Fruit fly (Drosophila melanogaster) whole organism, embryonic: ENCODE data around the gene CG34348.
A peak's percentile ranks its signal among the peaks of the same experiment; 100 is the strongest.

Source experiments
- Atf6 ChIP-seq: fragments of 200-800 bp; sonication (Bioruptor generic); IDR thresholded peaks from 2 replicates; pipeline ENCODE4 v1.3.6; 2022; ENCODE audit warnings: missing biosample characterization, missing genetic modification characterization
- Awh ChIP-seq: fragments of 200-800 bp; sonication (Bioruptor generic); IDR thresholded peaks from 2 replicates; pipeline ENCODE4, ENCODE4 v1.3.6; 2022; ENCODE audit warnings: missing biosample characterization, missing genetic modification characterization
- CG10147 ChIP-seq: fragments of 200-800 bp; sonication (Bioruptor generic); optimal IDR thresholded peaks from 2 replicates; lab custom pipeline; 2019; ENCODE audit warnings: missing biosample characterization, mild to moderate bottlenecking, missing genetic modification characterization, moderate library complexity
- CG10431 ChIP-seq: fragments of 200-800 bp; sonication (Bioruptor generic); optimal IDR thresholded peaks from 3 replicates; lab custom pipeline; 2018; ENCODE audit warnings: missing biosample characterization, mild to moderate bottlenecking, missing genetic modification characterization
- CG11093 ChIP-seq: fragments of 200-800 bp; sonication (Bioruptor generic); IDR thresholded peaks from 3 replicates; pipeline ENCODE4 v1.3.6; 2022; ENCODE audit warnings: missing biosample characterization, missing genetic modification characterization
- CG11398 ChIP-seq: fragments of 200-800 bp; sonication (Bioruptor generic); optimal IDR thresholded peaks from 2 replicates; lab custom pipeline; 2016; ENCODE audit warnings: missing biosample characterization, missing genetic modification characterization
- CG12104 ChIP-seq: fragments of 200-800 bp; sonication (Bioruptor generic); optimal IDR thresholded peaks from 3 replicates; lab custom pipeline; 2016; ENCODE audit warnings: missing biosample characterization, missing genetic modification characterization
- CG13296 ChIP-seq: fragments of 200-800 bp; sonication (Bioruptor generic); optimal IDR thresholded peaks from 3 replicates; lab custom pipeline; 2018; ENCODE audit warnings: missing biosample characterization, mild to moderate bottlenecking, missing genetic modification characterization
- CG1647 ChIP-seq: fragments of 200-800 bp; sonication (Bioruptor generic); optimal IDR thresholded peaks from 3 replicates; lab custom pipeline; 2016; ENCODE audit warnings: missing biosample characterization, missing genetic modification characterization
- CG17359 ChIP-seq: fragments of 200-800 bp; sonication (Bioruptor generic); optimal IDR thresholded peaks from 3 replicates; lab custom pipeline; 2018; ENCODE audit warnings: missing biosample characterization, mild to moderate bottlenecking, missing genetic modification characterization, moderate library complexity
- CG1832 ChIP-seq: fragments of 200-800 bp; sonication (Bioruptor generic); optimal IDR thresholded peaks from 2 replicates; lab custom pipeline; 2017; ENCODE audit warnings: missing biosample characterization, mild to moderate bottlenecking, missing genetic modification characterization, inconsistent platforms
- CG2120 ChIP-seq: fragments of 200-800 bp; sonication (Bioruptor generic); optimal IDR thresholded peaks from 3 replicates; lab custom pipeline; 2016; ENCODE audit warnings: missing biosample characterization, missing genetic modification characterization
- CG3163 ChIP-seq: fragments of 200-800 bp; sonication (Bioruptor generic); optimal IDR thresholded peaks from 3 replicates; lab custom pipeline; 2016; ENCODE audit warnings: missing biosample characterization, missing genetic modification characterization
- CG5953 ChIP-seq: fragments of 200-800 bp; sonication (Bioruptor generic); IDR thresholded peaks from 2 replicates; pipeline ENCODE4 v1.3.6; 2022; ENCODE audit warnings: missing biosample characterization, missing genetic modification characterization
- CG6272 ChIP-seq: fragments of 200-800 bp; sonication (Bioruptor generic); IDR thresholded peaks from 2 replicates; pipeline ENCODE4 v1.3.6; 2022; ENCODE audit warnings: missing biosample characterization, missing genetic modification characterization
- CG6791 ChIP-seq: fragments of 200-800 bp; sonication (Bioruptor generic); IDR thresholded peaks from 3 replicates; pipeline ENCODE4 v1.3.6; 2022; ENCODE audit warnings: missing biosample characterization, missing genetic modification characterization; ENCODE audit not compliant: partially characterized antibody
- CG9215 ChIP-seq: fragments of 200-800 bp; sonication (Bioruptor generic); IDR thresholded peaks from 2 replicates; pipeline ENCODE4 v1.3.6; 2022; ENCODE audit warnings: missing biosample characterization, missing genetic modification characterization
- Fer2 ChIP-seq: fragments of 200-800 bp; sonication (Bioruptor generic); optimal IDR thresholded peaks from 2 replicates; lab custom pipeline; 2018; ENCODE audit warnings: missing biosample characterization, mild to moderate bottlenecking, missing genetic modification characterization, moderate library complexity
- HLHmδ ChIP-seq: fragments of 200-800 bp; sonication (Bioruptor generic); optimal IDR thresholded peaks from 2 replicates; lab custom pipeline; 2018; ENCODE audit warnings: missing biosample characterization, mild to moderate bottlenecking, missing genetic modification characterization, moderate library complexity
- HmgZ ChIP-seq: fragments of 200-800 bp; sonication (Bioruptor generic); optimal IDR thresholded peaks from 2 replicates; lab custom pipeline; 2018; ENCODE audit warnings: missing biosample characterization, mild to moderate bottlenecking, missing genetic modification characterization
- Hmx ChIP-seq: fragments of 200-800 bp; sonication (Bioruptor generic); optimal IDR thresholded peaks from 2 replicates; lab custom pipeline; 2016; ENCODE audit warnings: missing biosample characterization, missing genetic modification characterization
- MBD-R2 ChIP-seq: fragments of 200-800 bp; sonication (Bioruptor generic); IDR thresholded peaks from 2 replicates; pipeline ENCODE4 v1.3.6; 2022; ENCODE audit warnings: missing biosample characterization, missing genetic modification characterization
- MESR4 ChIP-seq: fragments of 200-800 bp; sonication (Bioruptor generic); optimal IDR thresholded peaks from 2 replicates; lab custom pipeline; 2018; ENCODE audit warnings: missing biosample characterization, mild to moderate bottlenecking, missing genetic modification characterization, moderate library complexity
- Mrtf ChIP-seq: fragments of 200-800 bp; sonication (Bioruptor generic); IDR thresholded peaks from 3 replicates; pipeline ENCODE4 v1.3.6; 2022; ENCODE audit warnings: missing biosample characterization, missing genetic modification characterization
- Myb ChIP-seq: fragments of 200-800 bp; sonication (Bioruptor generic); optimal IDR thresholded peaks from 2 replicates; lab custom pipeline; 2016; ENCODE audit warnings: missing biosample characterization, missing genetic modification characterization
- Opbp ChIP-seq: fragments of 200-800 bp; sonication (Bioruptor generic); IDR thresholded peaks from 3 replicates; pipeline ENCODE4 v1.3.6; 2022; ENCODE audit warnings: missing biosample characterization, missing genetic modification characterization; ENCODE audit not compliant: partially characterized antibody
- Ptx1 ChIP-seq: fragments of 200-800 bp; sonication (Bioruptor generic); IDR thresholded peaks from 2 replicates; pipeline ENCODE4 v1.3.6; 2022; ENCODE audit warnings: missing biosample characterization, missing genetic modification characterization
- Sox102F ChIP-seq: fragments of 200-800 bp; sonication (Bioruptor generic); optimal IDR thresholded peaks from 2 replicates; lab custom pipeline; 2018; ENCODE audit warnings: missing biosample characterization, mild to moderate bottlenecking, missing genetic modification characterization, moderate library complexity
- Vsx1 ChIP-seq: fragments of 200-800 bp; sonication (Bioruptor generic); optimal IDR thresholded peaks from 2 replicates; lab custom pipeline; 2017; ENCODE audit warnings: missing biosample characterization, mild to moderate bottlenecking, missing genetic modification characterization, missing genetic modification reagents
- az2 ChIP-seq: fragments of 200-800 bp; sonication (Bioruptor generic); optimal IDR thresholded peaks from 3 replicates; lab custom pipeline; 2016; ENCODE audit warnings: missing biosample characterization, missing genetic modification characterization
- cwo ChIP-seq: fragments of 200-800 bp; sonication (Bioruptor generic); optimal IDR thresholded peaks from 3 replicates; lab custom pipeline; 2017; ENCODE audit warnings: missing biosample characterization, missing genetic modification characterization, mild to moderate bottlenecking, moderate library complexity, missing genetic modification reagents
- exex ChIP-seq: fragments of 200-800 bp; sonication (Bioruptor generic); optimal IDR thresholded peaks from 4 replicates; lab custom pipeline; 2018; ENCODE audit warnings: missing biosample characterization, mild to moderate bottlenecking, missing genetic modification characterization, moderate library complexity
- fu2 ChIP-seq: fragments of 200-800 bp; sonication (Bioruptor generic); optimal IDR thresholded peaks from 2 replicates; lab custom pipeline; 2016; ENCODE audit warnings: missing biosample characterization, missing genetic modification characterization
- gfzf ChIP-seq: fragments of 200-800 bp; sonication (Bioruptor generic); optimal IDR thresholded peaks from 2 replicates; lab custom pipeline; 2016; ENCODE audit warnings: missing biosample characterization, mild to moderate bottlenecking, missing genetic modification characterization, moderate library complexity
- gt ChIP-seq: fragments of 200-800 bp; sonication (Bioruptor generic); IDR thresholded peaks from 2 replicates; pipeline ENCODE4 v1.3.6; 2022; ENCODE audit warnings: missing biosample characterization, missing genetic modification characterization
- hkb ChIP-seq, 2 experiments: fragments of 200-800 bp in 1 of 2; fragments of >200 bp in 1 of 2; sonication (Bioruptor generic) in 1 of 2; IDR thresholded peaks in 1 of 2; optimal IDR thresholded peaks in 1 of 2; 2 replicates each; pipeline versions ENCODE4 v1.3.6 to Lab custom; 2017 to 2022; ENCODE audit warnings: missing biosample characterization in 1 of 2, missing genetic modification characterization in 1 of 2
- ind ChIP-seq: fragments of 200-800 bp; sonication (Bioruptor generic); optimal IDR thresholded peaks from 3 replicates; lab custom pipeline; 2016; ENCODE audit warnings: missing biosample characterization, missing genetic modification characterization
- knrl ChIP-seq: fragments of 200-800 bp; sonication (Bioruptor generic); IDR thresholded peaks from 3 replicates; pipeline ENCODE4 v1.3.6; 2022; ENCODE audit warnings: missing biosample characterization, missing genetic modification characterization; ENCODE audit not compliant: partially characterized antibody
- nmo ChIP-seq: fragments of 200-800 bp; sonication (Bioruptor generic); optimal IDR thresholded peaks from 2 replicates; lab custom pipeline; 2018; ENCODE audit warnings: missing biosample characterization, mild to moderate bottlenecking, missing genetic modification characterization, moderate library complexity
- nom ChIP-seq: fragments of 200-800 bp; sonication (Bioruptor generic); optimal IDR thresholded peaks from 2 replicates; lab custom pipeline; 2017; ENCODE audit warnings: missing biosample characterization, missing genetic modification characterization, mild to moderate bottlenecking, moderate library complexity, missing genetic modification reagents
- peb ChIP-seq: fragments of 200-800 bp; sonication (Bioruptor generic); IDR thresholded peaks from 2 replicates; pipeline ENCODE4 v1.3.6; 2022; ENCODE audit warnings: missing biosample characterization, missing genetic modification characterization
- row ChIP-seq: fragments of 200-800 bp; sonication (Bioruptor generic); IDR thresholded peaks from 3 replicates; pipeline ENCODE4 v1.3.6; 2022; ENCODE audit warnings: missing biosample characterization, missing genetic modification characterization
- scrt ChIP-seq: fragments of 200-800 bp; sonication (Bioruptor generic); optimal IDR thresholded peaks from 2 replicates; lab custom pipeline; 2018; ENCODE audit warnings: missing biosample characterization, mild to moderate bottlenecking, missing genetic modification characterization, moderate library complexity
- trh ChIP-seq: fragments of 200-800 bp; sonication (Bioruptor generic); optimal IDR thresholded peaks from 2 replicates; lab custom pipeline; 2016; ENCODE audit warnings: missing biosample characterization, missing genetic modification characterization
- usp ChIP-seq: fragments of >200 bp; optimal IDR thresholded peaks from 2 replicates; lab custom pipeline; 2017; ENCODE audit warnings: missing biosample characterization, missing genetic modification characterization
- vfl ChIP-seq: fragments of 200-800 bp; sonication (Bioruptor generic); optimal IDR thresholded peaks from 2 replicates; lab custom pipeline; 2016; ENCODE audit warnings: missing biosample characterization, missing genetic modification characterization
- vnd ChIP-seq: fragments of 200-800 bp; sonication (Bioruptor generic); IDR thresholded peaks from 3 replicates; pipeline ENCODE4 v1.3.6; 2022; ENCODE audit warnings: missing biosample characterization, missing genetic modification characterization; ENCODE audit not compliant: partially characterized antibody
- z ChIP-seq: fragments of 200-800 bp; sonication (Bioruptor generic); IDR thresholded peaks from 3 replicates; pipeline ENCODE4 v1.3.6; 2022; ENCODE audit warnings: missing biosample characterization, missing genetic modification characterization
- zen2 ChIP-seq: fragments of 200-800 bp; sonication (Bioruptor generic); IDR thresholded peaks from 3 replicates; pipeline ENCODE4 v1.3.6; 2022; ENCODE audit warnings: missing biosample characterization, missing genetic modification characterization; ENCODE audit not compliant: partially characterized antibody

CG34348 gene

dm6 chrX:11338047-11338747 is 1.5 kb upstream of the CG34348 start (continued):
- TF ChIP-seq CG3163 (peak; percentile 35), CG1832 (GFP tag; lab: Kevin White, UChicago) (no peak), CG5953 (GFP tag; lab: Robert Waterston, UW) (no peak), exex (tag; lab: Kevin White, UChicago) (no peak), gt (no peak), MBD-R2 (GFP tag; lab: Robert Waterston, UW) (no peak; the same call in 1 of the 2 replicates), Vsx1 (GFP tag; lab: Kevin White, UChicago) (no peak), CG11093 (GFP tag; lab: Robert Waterston, UW) (peak; percentile 12; the same call in 1 of the 3 replicates), vnd (GFP tag; lab: Robert Waterston, UW) (no peak), Myb (peak; percentile 39), trh (GFP tag; lab: Kevin White, UChicago) (peak; percentile 53), CG1647 (GFP tag; lab: Kevin White, UChicago) (peak; percentile 8), az2 (GFP tag; lab: Kevin White, UChicago) (peak; percentile 69), hkb (optimal IDR thresholded peaks at IDR 0.05; lab: Kevin White, UChicago) (no peak), hkb (GFP tag; IDR thresholded peaks at IDR 0.05; lab: Robert Waterston, UW) (peak; percentile 74), scrt (GFP tag; lab: Kevin White, UChicago) (no peak), nom (no peak), Mrtf (GFP tag; lab: Robert Waterston, UW) (no peak; the same call in 2 of the 3 replicates), HmgZ (peak; percentile 45), Awh (GFP tag; lab: Robert Waterston, UW) (no peak), HLHmδ (GFP tag; lab: Kevin White, UChicago) (no peak), peb (GFP tag; lab: Robert Waterston, UW) (no peak), CG10431 (GFP tag; lab: Kevin White, UChicago) (no peak), CG10147 (GFP tag; lab: Kevin White, UChicago) (peak; percentile 62), ind (GFP tag; lab: Kevin White, UChicago) (peak; percentile 68), MESR4 (GFP tag; lab: Kevin White, UChicago) (no peak), usp (GFP tag; lab: Kevin White, UChicago) (no peak), Fer2 (peak; percentile 26), knrl (GFP tag; lab: Robert Waterston, UW) (no peak), gfzf (GFP tag; lab: Kevin White, UChicago) (no peak), CG11398 (GFP tag; lab: Kevin White, UChicago) (peak; percentile 50), CG17359 (tag; lab: Kevin White, UChicago) (peak; percentile 61), Hmx (GFP tag; lab: Kevin White, UChicago) (no peak), Atf6 (GFP tag; lab: Robert Waterston, UW) (peak; percentile 72), CG2120 (peak; percentile 63), vfl (no peak), fu2 (GFP tag; lab: Kevin White, UChicago) (peak; percentile 63), CG6272 (no peak), CG6791 (GFP tag; lab: Robert Waterston, UW) (no peak), Ptx1 (peak; percentile 73), cwo (GFP tag; lab: Kevin White, UChicago) (peak; percentile 64), CG13296 (peak; percentile 72), Opbp (GFP tag; lab: Robert Waterston, UW) (no peak), Sox102F (GFP tag; lab: Kevin White, UChicago) (no peak), CG12104 (GFP tag; lab: Kevin White, UChicago) (peak; percentile 82), CG9215 (GFP tag; lab: Robert Waterston, UW) (peak; percentile 29; the same call in 1 of the 2 replicates), zen2 (GFP tag; lab: Robert Waterston, UW) (no peak), z (GFP tag; lab: Robert Waterston, UW) (no peak; the same call in 2 of the 3 replicates), nmo (GFP tag; lab: Kevin White, UChicago) (peak; percentile 84), row (peak; percentile 79)
